Worm (Caenorhabditis elegans) whole organism, late embryonic: Measurements from ENCODE around the gene grl-23.

ENCODE experiments used
- F13H6.1 ChIP-seq: sonication (generic microtip); optimal IDR thresholded peaks from 2 replicates; lab custom pipeline; 2016; ENCODE audit warnings: missing genetic modification characterization, missing compliant biosample characterization
- K02D7.2 ChIP-seq: sonication (generic microtip); optimal IDR thresholded peaks from 2 replicates; lab custom pipeline; 2017; ENCODE audit warnings: mild to moderate bottlenecking, missing genetic modification characterization, missing compliant biosample characterization
- ceh-19 ChIP-seq: fragments of 200-800 bp; sonication (Bioruptor generic); optimal IDR thresholded peaks from 2 replicates; lab custom pipeline; 2018; ENCODE audit warnings: mild to moderate bottlenecking, missing genetic modification characterization, missing compliant biosample characterization
- ceh-9 ChIP-seq: sonication (generic microtip); optimal IDR thresholded peaks from 2 replicates; lab custom pipeline; 2016; ENCODE audit warnings: mild to moderate bottlenecking, missing genetic modification characterization, inconsistent platforms, missing compliant biosample characterization
- hlh-30 ChIP-seq: sonication (generic microtip); optimal IDR thresholded peaks from 2 replicates; lab custom pipeline; 2017; ENCODE audit warnings: antibody characterized with exemption, missing genetic modification characterization, missing compliant biosample characterization; ENCODE audit not compliant: insufficient read depth
- hlh-6 ChIP-seq: sonication (generic microtip); optimal IDR thresholded peaks from 2 replicates; lab custom pipeline; 2016; ENCODE audit warnings: missing genotype, missing genetic modification characterization, missing compliant biosample characterization
- nhr-11 ChIP-seq: fragments of 150-350 bp; optimal IDR thresholded peaks from 2 replicates; lab custom pipeline; 2014; ENCODE audit warnings: missing biosample characterization, missing genetic modification characterization
- pag-3 ChIP-seq: sonication (generic microtip); optimal IDR thresholded peaks from 2 replicates; lab custom pipeline; 2016; ENCODE audit warnings: missing compliant biosample characterization, missing genetic modification characterization, borderline replicate concordance
- sdc-2 ChIP-seq: sonication (generic microtip); optimal IDR thresholded peaks from 2 replicates; lab custom pipeline; 2016; ENCODE audit warnings: missing genotype, missing genetic modification characterization, missing compliant biosample characterization
- sox-4 ChIP-seq: sonication (generic microtip); optimal IDR thresholded peaks from 2 replicates; lab custom pipeline; 2017; ENCODE audit warnings: mild to moderate bottlenecking, missing genetic modification characterization, inconsistent platforms, missing compliant biosample characterization
- unc-3 ChIP-seq, 2 experiments: fragments of 200-800 bp in 1 of 2; sonication (Bioruptor generic) in 1 of 2; sonication (generic microtip) in 1 of 2; conservative IDR thresholded peaks in 1 of 2; optimal IDR thresholded peaks in 1 of 2; 2 replicates each; pipeline versions ENCODE4 v1.3.6 to Lab custom; 2016 to 2022; ENCODE audit warnings: missing compliant biosample characterization in 2 of 2, missing genetic modification characterization in 2 of 2, missing genetic modification reagents in 1 of 2

grl-23 gene

ce11 chrV:12525526-12525925 is 51.2 kb downstream of the grl-23 start, which contains the start of gene dyf-4:
TSS of gene dyf-4 (minus strand) at chrV:12525738.
- TF ChIP-seq sdc-2 (tag; lab: Kevin White, UChicago), result no peak
- TF ChIP-seq pag-3 (tag; lab: Kevin White, UChicago), result no peak
- TF ChIP-seq K02D7.2 (tag; lab: Kevin White, UChicago), result no peak
- no peak for TF ChIP-seq ceh-9 (tag; lab: Kevin White, UChicago)
- no peak for TF ChIP-seq unc-3 (GFP tag; conservative IDR thresholded peaks at IDR 0.05; lab: Robert Waterston, UW)
- no peak for TF ChIP-seq unc-3 (tag; optimal IDR thresholded peaks at IDR 0.05; lab: Kevin White, UChicago)
- no peak for TF ChIP-seq hlh-30
- no peak for TF ChIP-seq nhr-11 (tag; lab: Kevin White, UChicago)
- no peak for TF ChIP-seq ceh-19 (GFP tag; lab: Kevin White, UChicago)
- no peak for TF ChIP-seq hlh-6 (tag; lab: Kevin White, UChicago)
- TF ChIP-seq F13H6.1 (tag; lab: Kevin White, UChicago), result no peak
- no peak for TF ChIP-seq sox-4 (tag; lab: Kevin White, UChicago)
